Worm (Caenorhabditis elegans) whole organism, L2 larva: ENCODE data around the gene str-150.

Source experiments
- C34F6.9 ChIP-seq: fragments of 150-350 bp; optimal IDR thresholded peaks from 2 replicates; lab custom pipeline; 2014; ENCODE audit warnings: missing biosample characterization, missing genetic modification characterization
- F13H6.1 ChIP-seq: sonication (generic microtip); optimal IDR thresholded peaks from 2 replicates; lab custom pipeline; 2016; ENCODE audit warnings: missing genetic modification characterization, missing compliant biosample characterization
- R02D3.7 ChIP-seq: fragments of 150-350 bp; optimal IDR thresholded peaks from 2 replicates; lab custom pipeline; 2014; ENCODE audit warnings: missing biosample characterization, missing genetic modification characterization
- Y55F3AM.14 ChIP-seq: fragments of 200-800 bp; sonication (Bioruptor generic); optimal IDR thresholded peaks from 2 replicates; lab custom pipeline; 2018; ENCODE audit warnings: mild to moderate bottlenecking, missing genetic modification characterization, missing compliant biosample characterization
- ZK546.5 ChIP-seq: sonication (generic microtip); optimal IDR thresholded peaks from 2 replicates; lab custom pipeline; 2017; ENCODE audit warnings: missing biosample characterization, missing genetic modification characterization
- alr-1 ChIP-seq: fragments of 150-350 bp; optimal IDR thresholded peaks from 2 replicates; lab custom pipeline; 2014; ENCODE audit warnings: missing biosample characterization, missing genetic modification characterization
- aly-2 ChIP-seq: fragments of 150-350 bp; optimal IDR thresholded peaks from 2 replicates; lab custom pipeline; 2014; ENCODE audit warnings: missing biosample characterization, missing genetic modification characterization
- ama-1 ChIP-seq: fragments of 150-350 bp; optimal IDR thresholded peaks from 2 replicates; lab custom pipeline; 2018; ENCODE audit warnings: inconsistent platforms
- blmp-1 ChIP-seq: sonication (generic microtip); optimal IDR thresholded peaks from 2 replicates; lab custom pipeline; 2017; ENCODE audit warnings: missing genetic modification characterization, mild to moderate bottlenecking, missing compliant biosample characterization, antibody characterized with exemption, moderate library complexity; ENCODE audit not compliant: insufficient read depth
- ceh-16 ChIP-seq: fragments of 150-350 bp; optimal IDR thresholded peaks from 2 replicates; lab custom pipeline; 2014; ENCODE audit warnings: missing biosample characterization, missing genetic modification characterization
- ceh-82 ChIP-seq: fragments of 150-350 bp; optimal IDR thresholded peaks from 2 replicates; lab custom pipeline; 2014; ENCODE audit warnings: missing biosample characterization, missing genetic modification characterization
- dmd-4 ChIP-seq: sonication (generic microtip); optimal IDR thresholded peaks from 2 replicates; lab custom pipeline; 2017; ENCODE audit warnings: missing biosample characterization, missing genetic modification characterization
- egl-27 ChIP-seq: sonication (generic microtip); optimal IDR thresholded peaks from 3 replicates; lab custom pipeline; 2017; ENCODE audit warnings: missing biosample characterization, missing genetic modification reagents, missing genetic modification characterization
- elt-1 ChIP-seq: fragments of 150-350 bp; optimal IDR thresholded peaks from 2 replicates; lab custom pipeline; 2014; ENCODE audit warnings: missing biosample characterization, missing genetic modification characterization
- fos-1 ChIP-seq: fragments of 150-350 bp; optimal IDR thresholded peaks from 2 replicates; lab custom pipeline; 2014; ENCODE audit warnings: missing biosample characterization, missing genetic modification characterization
- gmeb-1 ChIP-seq: fragments of 150-350 bp; optimal IDR thresholded peaks from 2 replicates; lab custom pipeline; 2014; ENCODE audit warnings: missing biosample characterization, missing genetic modification characterization
- lin-11 ChIP-seq: fragments of 150-350 bp; sonication (generic microtip); optimal IDR thresholded peaks from 2 replicates; lab custom pipeline; 2014; ENCODE audit warnings: missing biosample characterization, missing genetic modification characterization, inconsistent platforms, mixed read lengths
- lin-39 ChIP-seq: fragments of 150-350 bp; optimal IDR thresholded peaks from 2 replicates; lab custom pipeline; 2014; ENCODE audit warnings: missing biosample characterization, missing genetic modification reagents, missing genetic modification characterization
- lsy-2 ChIP-seq, 2 experiments: fragments of 150-350 bp in 1 of 2; sonication (generic microtip) in 1 of 2; optimal IDR thresholded peaks; 2 replicates each; lab custom pipeline; 2014 to 2017; ENCODE audit warnings: missing biosample characterization in 2 of 2, missing genetic modification characterization in 2 of 2
- mbf-1 ChIP-seq: sonication (generic microtip); optimal IDR thresholded peaks from 2 replicates; lab custom pipeline; 2017; ENCODE audit warnings: missing biosample characterization, missing genetic modification characterization
- mdl-1 ChIP-seq, 2 experiments: fragments of 150-350 bp in 1 of 2; sonication (generic microtip) in 1 of 2; optimal IDR thresholded peaks; 2 replicates each; lab custom pipeline; 2017; ENCODE audit warnings: missing biosample characterization in 2 of 2, missing genetic modification characterization in 2 of 2
- nhr-10 ChIP-seq: sonication (generic microtip); optimal IDR thresholded peaks from 2 replicates; lab custom pipeline; 2017; ENCODE audit warnings: missing biosample characterization, missing genetic modification characterization
- nhr-12 ChIP-seq: fragments of 150-350 bp; optimal IDR thresholded peaks from 2 replicates; lab custom pipeline; 2014; ENCODE audit warnings: missing biosample characterization, missing genetic modification characterization
- nhr-129 ChIP-seq: fragments of 150-350 bp; optimal IDR thresholded peaks from 2 replicates; lab custom pipeline; 2014; ENCODE audit warnings: missing biosample characterization, missing genetic modification characterization
- nhr-21 ChIP-seq: fragments of 150-350 bp; optimal IDR thresholded peaks from 2 replicates; lab custom pipeline; 2014; ENCODE audit warnings: missing biosample characterization, missing genetic modification characterization
- nhr-25 ChIP-seq: fragments of 150-350 bp; sonication (generic microtip); optimal IDR thresholded peaks from 3 replicates; lab custom pipeline; 2014; ENCODE audit warnings: missing biosample characterization, missing genetic modification characterization
- nhr-6 ChIP-seq: fragments of 150-350 bp; optimal IDR thresholded peaks from 2 replicates; lab custom pipeline; 2014; ENCODE audit warnings: missing biosample characterization, missing genetic modification characterization
- nhr-77 ChIP-seq: fragments of 150-350 bp; optimal IDR thresholded peaks from 2 replicates; lab custom pipeline; 2014; ENCODE audit warnings: missing biosample characterization, missing genetic modification characterization
- peb-1 ChIP-seq: fragments of 150-350 bp; optimal IDR thresholded peaks from 2 replicates; lab custom pipeline; 2014; ENCODE audit warnings: missing biosample characterization, missing genetic modification characterization
- skn-1 ChIP-seq: sonication (generic microtip); optimal IDR thresholded peaks from 2 replicates; lab custom pipeline; 2017; ENCODE audit warnings: missing biosample characterization, missing genetic modification characterization
- sma-3 ChIP-seq: sonication (generic microtip); optimal IDR thresholded peaks from 2 replicates; lab custom pipeline; 2016; ENCODE audit warnings: missing genetic modification reagents, missing genetic modification characterization, missing compliant biosample characterization
- snpc-4 ChIP-seq: fragments of 150-350 bp; optimal IDR thresholded peaks from 2 replicates; lab custom pipeline; 2014; ENCODE audit warnings: missing biosample characterization, missing genetic modification characterization
- unc-39 ChIP-seq: fragments of 150-350 bp; optimal IDR thresholded peaks from 2 replicates; lab custom pipeline; 2014; ENCODE audit warnings: missing biosample characterization, missing genetic modification characterization
- unc-55 ChIP-seq: fragments of 150-350 bp; sonication (generic microtip); optimal IDR thresholded peaks from 3 replicates; lab custom pipeline; 2014; ENCODE audit warnings: missing biosample characterization, missing genetic modification reagents, missing genetic modification characterization
- zag-1 ChIP-seq: fragments of 150-350 bp; optimal IDR thresholded peaks from 2 replicates; lab custom pipeline; 2014; ENCODE audit warnings: missing biosample characterization, missing genetic modification characterization
- ztf-4 ChIP-seq: fragments of 150-350 bp; optimal IDR thresholded peaks from 2 replicates; lab custom pipeline; 2014; ENCODE audit warnings: missing biosample characterization, missing genetic modification characterization

str-150 gene

DNA sequence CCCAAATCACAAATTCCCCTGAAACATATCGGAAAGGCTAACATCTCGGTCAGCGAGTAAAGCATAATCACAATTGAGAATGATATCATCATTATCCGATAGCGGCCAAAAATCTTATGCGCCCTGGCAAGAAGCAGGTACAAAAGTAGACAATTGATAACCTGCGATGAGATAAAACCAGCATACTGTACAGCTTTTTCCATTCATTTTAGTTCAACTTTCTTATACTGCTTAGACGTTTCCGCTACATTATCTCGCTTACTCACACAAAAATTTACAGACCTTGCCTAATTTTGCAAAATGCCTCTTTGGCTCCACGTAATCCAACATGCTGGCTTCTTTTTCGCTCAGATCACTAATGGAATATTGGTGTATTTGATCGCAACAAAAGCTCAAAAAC lies at the start of gene str-150:
Gene str-150 (plus strand): TSS at position 301 of the 400 bp plus-strand sequence.
- no peak for TF ChIP-seq ama-1 (lab: Kevin White, UChicago)
- TF ChIP-seq nhr-10 (tag; lab: Kevin White, UChicago): no peak
- TF ChIP-seq unc-39 (tag; lab: Kevin White, UChicago): no peak
- no peak for TF ChIP-seq ZK546.5 (tag; lab: Kevin White, UChicago)
- TF ChIP-seq lin-11: no peak

ce11 chrV:16534000-16534399 lies 49.1 kb upstream of the str-150 start, which contains the start of gene cpr-2:
Gene cpr-2 (minus strand): TSS chrV:16534100.
- no peak for TF ChIP-seq snpc-4 (tag; lab: Kevin White, UChicago)
- no peak for TF ChIP-seq lsy-2 (tag; optimal IDR thresholded peaks at IDR 0.05; lab: Kevin White, UChicago)
- no peak for TF ChIP-seq ceh-82 (tag; lab: Kevin White, UChicago)
- no peak for TF ChIP-seq nhr-129 (tag; lab: Kevin White, UChicago)
- TF ChIP-seq nhr-12 (tag; lab: Kevin White, UChicago): no peak
- TF ChIP-seq lin-39: no peak
- no peak for TF ChIP-seq zag-1 (tag; lab: Kevin White, UChicago)
- TF ChIP-seq nhr-21: no peak
- TF ChIP-seq unc-55 (GFP tag; lab: Kevin White, UChicago): no peak
- TF ChIP-seq lin-11: no peak
- no peak for TF ChIP-seq nhr-77 (tag; lab: Kevin White, UChicago)
- TF ChIP-seq nhr-6 (tag; lab: Kevin White, UChicago): no peak
- no peak for TF ChIP-seq skn-1
- no peak for TF ChIP-seq dmd-4 (tag; lab: Kevin White, UChicago)

- TF ChIP-seq ztf-4 (no peak), egl-27 (tag; lab: Kevin White, UChicago) (no peak), sma-3 (no peak), fos-1 (tag; lab: Kevin White, UChicago) (no peak), nhr-21 (no peak), aly-2 (no peak), elt-1 (tag; lab: Kevin White, UChicago) (no peak), zag-1 (tag; lab: Kevin White, UChicago) (no peak), unc-55 (GFP tag; lab: Kevin White, UChicago) (no peak), nhr-77 (tag; lab: Kevin White, UChicago) (no peak), blmp-1 (tag; lab: Kevin White, UChicago) (no peak), Y55F3AM.14 (GFP tag; lab: Kevin White, UChicago) (no peak), alr-1 (tag; lab: Kevin White, UChicago) (no peak), peb-1 (no peak), nhr-129 (tag; lab: Kevin White, UChicago) (no peak), R02D3.7 (tag; lab: Kevin White, UChicago) (no peak)
Observed at ce11 chrV:16535172-16535571, 47.9 kb upstream of the str-150 start, which contains the start of gene Y32B12B.8. Gene Y32B12B.8 (plus strand): TSS chrV:16535472.

- TF ChIP-seq lin-39: no peak
- TF ChIP-seq elt-1 (tag; lab: Kevin White, UChicago): no peak
- no peak for TF ChIP-seq lsy-2 (tag; optimal IDR thresholded peaks at IDR 0.05; lab: Kevin White, UChicago)
- no peak for TF ChIP-seq R02D3.7 (tag; lab: Kevin White, UChicago)
- no peak for TF ChIP-seq ama-1 (lab: Kevin White, UChicago)
- no peak for TF ChIP-seq ceh-16 (tag; lab: Kevin White, UChicago)
- TF ChIP-seq nhr-77 (tag; lab: Kevin White, UChicago): no peak
- TF ChIP-seq gmeb-1 (tag; lab: Kevin White, UChicago): no peak
- TF ChIP-seq mbf-1 (tag; lab: Kevin White, UChicago): no peak
- no peak for TF ChIP-seq unc-39 (tag; lab: Kevin White, UChicago)
- no peak for TF ChIP-seq nhr-129 (tag; lab: Kevin White, UChicago)
- no peak for TF ChIP-seq alr-1 (tag; lab: Kevin White, UChicago)
- TF ChIP-seq nhr-25 (tag; lab: Kevin White, UChicago): no peak
- no peak for TF ChIP-seq F13H6.1 (tag; lab: Kevin White, UChicago)
- TF ChIP-seq, all 48 proteins: peak for 0
Observed at ce11 chrV:16536701-16537100, 46.4 kb upstream of the str-150 start, which contains the start of gene Y32B12B.1. Gene Y32B12B.1 (plus strand): TSS chrV:16537001.

ce11 chrV:16537908-16538446 lies 45.1 kb upstream of the str-150 start, which contains the start of gene Y32B12B.2:
Gene Y32B12B.2 (plus strand): TSS chrV:16538396.
- TF ChIP-seq unc-55 (GFP tag; lab: Kevin White, UChicago): peak; percentile 80
- no peak for TF ChIP-seq egl-27 (tag; lab: Kevin White, UChicago)
- TF ChIP-seq C34F6.9 (tag; lab: Kevin White, UChicago): peak; percentile 44
- peak; percentile 3 for TF ChIP-seq nhr-129 (tag; lab: Kevin White, UChicago)
- TF ChIP-seq ZK546.5 (tag; lab: Kevin White, UChicago): no peak
- peak in 1 of 2 experiments; percentile 36 for TF ChIP-seq mdl-1 (tag; optimal IDR thresholded peaks at IDR 0.05; lab: Kevin White, UChicago)
- TF ChIP-seq snpc-4 (tag; lab: Kevin White, UChicago): no peak
- no peak for TF ChIP-seq Y55F3AM.14 (GFP tag; lab: Kevin White, UChicago)
- peak; percentile 72 for TF ChIP-seq gmeb-1 (tag; lab: Kevin White, UChicago)
- TF ChIP-seq lsy-2 (tag; optimal IDR thresholded peaks at IDR 0.05; lab: Kevin White, UChicago): peak; percentile 90 to 97
- no peak for TF ChIP-seq R02D3.7 (tag; lab: Kevin White, UChicago)
- peak; percentile 12 for TF ChIP-seq sma-3
